Worm (Caenorhabditis elegans): Measurements from ENCODE around the gene F09G8.5.

- TF ChIP-seq fos-1 (tag; optimal IDR thresholded peaks at IDR 0.05) (no peak), ZK546.5 (tag; optimal IDR thresholded peaks at IDR 0.05) (no peak), aly-2 (tag; optimal IDR thresholded peaks at IDR 0.05) (no peak), unc-62 (GFP tag; optimal IDR thresholded peaks at IDR 0.05) (no peak), egl-27 (tag; optimal IDR thresholded peaks at IDR 0.05) (no peak), skn-1 (tag; optimal IDR thresholded peaks at IDR 0.05) (no peak), nhr-25 (tag; optimal IDR thresholded peaks at IDR 0.05) (no peak), ama-1 (optimal IDR thresholded peaks at IDR 0.05) (no peak), nhr-129 (tag; optimal IDR thresholded peaks at IDR 0.05) (no peak), nhr-21 (tag; optimal IDR thresholded peaks at IDR 0.05) (no peak), elt-3 (tag; optimal IDR thresholded peaks at IDR 0.05) (no peak), zag-1 (tag; optimal IDR thresholded peaks at IDR 0.05) (no peak)
These were observed 31.2 kb downstream of the F09G8.5 start for ce11 chrIII:8286003-8286402.

All from whole organism, L2 larva.